Worm (Caenorhabditis elegans) whole organism, early embryonic: ENCODE data around the gene C16A3.2.

Source experiments
- B0310.2 ChIP-seq: sonication (generic microtip); optimal IDR thresholded peaks from 2 replicates; lab custom pipeline; 2016; ENCODE audit warnings: mild to moderate bottlenecking, missing genetic modification characterization, missing compliant biosample characterization
- F13C5.2 ChIP-seq: sonication (generic microtip); optimal IDR thresholded peaks from 2 replicates; lab custom pipeline; 2017; ENCODE audit warnings: mild to moderate bottlenecking, missing genetic modification characterization, inconsistent platforms, missing compliant biosample characterization
- aly-1 ChIP-seq: sonication (generic microtip); optimal IDR thresholded peaks from 2 replicates; lab custom pipeline; 2016; ENCODE audit warnings: missing genetic modification characterization, missing compliant biosample characterization
- ama-1 ChIP-seq: fragments of 150-350 bp; optimal IDR thresholded peaks from 2 replicates; lab custom pipeline; 2014
- ceh-13 ChIP-seq: fragments of 200-800 bp; sonication (Bioruptor generic); optimal IDR thresholded peaks from 2 replicates; lab custom pipeline; 2018; ENCODE audit warnings: mild to moderate bottlenecking, missing genetic modification characterization, missing compliant biosample characterization
- ceh-36 ChIP-seq: sonication (generic microtip); optimal IDR thresholded peaks from 2 replicates; lab custom pipeline; 2016; ENCODE audit warnings: missing genetic modification characterization, inconsistent platforms, missing compliant biosample characterization
- ets-7 ChIP-seq: sonication (generic microtip); optimal IDR thresholded peaks from 2 replicates; lab custom pipeline; 2016; ENCODE audit warnings: missing genotype, missing genetic modification characterization, missing compliant biosample characterization
- flt-1 ChIP-seq: fragments of 200-800 bp; sonication (Bioruptor generic); IDR thresholded peaks from 2 replicates; pipeline ENCODE4 v1.3.6; 2022; ENCODE audit warnings: missing genetic modification characterization, missing compliant biosample characterization
- hmbx-1 ChIP-seq: sonication (generic microtip); optimal IDR thresholded peaks from 2 replicates; lab custom pipeline; 2016; ENCODE audit warnings: mild to moderate bottlenecking, missing genetic modification characterization, missing compliant biosample characterization
- hmg-4 ChIP-seq: fragments of 200-800 bp; sonication (Bioruptor generic); optimal IDR thresholded peaks from 2 replicates; lab custom pipeline; 2018; ENCODE audit warnings: mild to moderate bottlenecking, missing genetic modification characterization, missing compliant biosample characterization
- hnd-1 ChIP-seq: sonication (generic microtip); optimal IDR thresholded peaks from 2 replicates; lab custom pipeline; 2016; ENCODE audit warnings: missing genetic modification characterization, missing compliant biosample characterization
- pes-1 ChIP-seq: fragments of 200-800 bp; sonication (Bioruptor generic); IDR thresholded peaks from 2 replicates; pipeline ENCODE4 v1.3.6; 2022; ENCODE audit warnings: missing genetic modification reagents, missing genetic modification characterization, missing compliant biosample characterization
- scrt-1 ChIP-seq: fragments of 200-800 bp; sonication (Bioruptor generic); IDR thresholded peaks from 2 replicates; pipeline ENCODE4 v1.3.6; 2022; ENCODE audit warnings: missing genetic modification characterization, missing compliant biosample characterization
- sea-1 ChIP-seq: fragments of 200-800 bp; sonication (Bioruptor generic); conservative IDR thresholded peaks from 2 replicates; pipeline ENCODE4 v1.3.6; 2022; ENCODE audit warnings: missing genetic modification characterization, missing compliant biosample characterization
- tbx-11 ChIP-seq: fragments of 200-800 bp; sonication (Bioruptor generic); IDR thresholded peaks from 2 replicates; pipeline ENCODE4 v1.3.6; 2022; ENCODE audit warnings: missing genetic modification characterization, missing compliant biosample characterization
- tbx-37 ChIP-seq: fragments of 200-800 bp; sonication (Bioruptor generic); conservative IDR thresholded peaks from 2 replicates; pipeline ENCODE4 v1.3.6; 2022; ENCODE audit warnings: missing genetic modification reagents, missing genetic modification characterization, missing compliant biosample characterization
- tra-4 ChIP-seq: sonication (generic microtip); optimal IDR thresholded peaks from 2 replicates; lab custom pipeline; 2017; ENCODE audit warnings: missing genetic modification characterization, missing compliant biosample characterization

C16A3.2 gene

DNA sequence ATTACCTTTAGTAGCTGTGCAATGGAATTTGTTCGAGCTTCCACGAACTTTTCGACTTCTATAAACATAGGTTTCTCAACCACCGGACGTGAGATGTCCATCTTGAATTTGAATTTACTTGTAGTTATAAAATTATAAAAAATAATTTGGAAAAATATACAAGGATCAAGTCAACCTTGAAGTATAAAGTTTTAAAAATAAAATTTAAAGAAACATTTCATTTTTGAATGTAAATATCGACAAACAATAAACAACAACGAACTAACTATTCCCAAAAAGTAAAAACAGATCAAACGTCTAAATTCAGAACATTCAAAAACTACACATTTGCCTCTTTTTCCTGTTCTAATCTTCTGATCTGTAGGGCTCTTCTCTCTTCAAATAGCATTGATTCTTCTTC is 41.2 kb downstream of the C16A3.2 start, which contains the start of gene popl-1:
Gene popl-1 (minus strand): TSS at position 101 of the 400 bp plus-strand sequence.
- TF ChIP-seq ceh-13 (GFP tag; lab: Kevin White, UChicago) = no peak
- TF ChIP-seq B0310.2 = no peak
- TF ChIP-seq ets-7 (tag; lab: Kevin White, UChicago) = no peak
- TF ChIP-seq flt-1 (GFP tag; lab: Robert Waterston, UW) = no peak
- TF ChIP-seq tbx-11 (GFP tag; lab: Robert Waterston, UW) = no peak
- no peak for TF ChIP-seq aly-1
- TF ChIP-seq scrt-1 (GFP tag; lab: Robert Waterston, UW) = no peak
- TF ChIP-seq ama-1 (lab: Kevin White, UChicago) = no peak
- TF ChIP-seq hmbx-1 (tag; lab: Kevin White, UChicago) = no peak
- TF ChIP-seq pes-1 = no peak
- TF ChIP-seq sea-1 (GFP tag; lab: Robert Waterston, UW) = no peak
- no peak for TF ChIP-seq tra-4 (tag; lab: Kevin White, UChicago)
- no peak for TF ChIP-seq hmg-4
- no peak for TF ChIP-seq hnd-1 (tag; lab: Kevin White, UChicago)
- TF ChIP-seq tbx-37 (GFP tag; lab: Robert Waterston, UW) = no peak
- no peak for TF ChIP-seq F13C5.2 (tag; lab: Kevin White, UChicago)
- TF ChIP-seq ceh-36 (tag; lab: Kevin White, UChicago) = no peak

DNA sequence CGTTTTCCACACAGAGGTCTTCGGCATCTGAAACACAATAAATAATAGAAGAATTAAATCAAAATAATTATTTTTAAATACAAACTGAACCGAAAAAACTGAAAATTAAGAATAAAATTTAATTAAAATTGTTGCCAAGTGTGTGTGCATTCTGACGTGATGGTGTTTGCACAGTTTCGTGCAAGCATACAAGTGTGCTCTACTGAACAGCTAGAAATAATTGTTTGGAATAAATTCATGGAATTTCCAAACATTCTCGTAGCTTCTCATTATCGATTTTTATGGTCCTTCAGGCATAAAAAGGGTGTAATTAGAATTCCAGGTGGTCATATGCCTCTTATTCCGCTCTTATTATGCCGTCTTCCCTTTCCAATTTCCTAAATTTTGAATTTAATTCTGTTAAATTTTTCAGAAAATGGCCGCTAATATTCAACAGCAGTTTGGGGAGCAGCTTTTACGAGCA is 42.2 kb downstream of the C16A3.2 start, which contains the start of the genes mrps-17 and txdc-9:
Gene mrps-17 (minus strand): TSS at position 33 of the 463 bp plus-strand sequence.
Gene txdc-9 (plus strand): TSS at position 413 of the 463 bp plus-strand sequence.
- TF ChIP-seq ama-1 (lab: Kevin White, UChicago) (no peak), sea-1 (GFP tag; lab: Robert Waterston, UW) (no peak), flt-1 (GFP tag; lab: Robert Waterston, UW) (0 out of 2 replicates have a peak, but pooled peaks have one; percentile 38), pes-1 (no peak), F13C5.2 (tag; lab: Kevin White, UChicago) (peak; percentile 67)

DNA sequence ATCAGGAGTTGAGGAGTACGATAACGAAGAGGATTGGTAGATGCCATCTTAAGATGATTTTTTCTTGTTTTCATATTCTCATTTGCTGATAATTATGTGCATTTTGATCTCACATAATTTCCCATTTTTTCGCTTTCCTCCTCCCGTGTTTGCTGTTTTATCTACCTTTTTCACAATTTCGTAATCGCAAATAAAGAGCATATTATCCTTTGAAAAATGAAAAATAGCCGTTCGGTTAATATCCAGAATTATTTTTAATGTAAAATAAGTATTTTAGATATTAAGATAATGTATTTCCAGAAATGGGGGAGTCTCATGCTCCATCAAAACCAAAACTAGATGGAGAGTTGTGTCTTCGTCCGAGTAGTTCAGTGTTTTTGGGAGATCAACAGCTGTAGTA is 43.3 kb downstream of the C16A3.2 start, which contains the start of gene vps-16:
Gene vps-16 (plus strand): TSS at position 301 of the 400 bp plus-strand sequence.
- TF ChIP-seq tbx-11 (GFP tag; lab: Robert Waterston, UW) = no peak
- no peak for TF ChIP-seq B0310.2
- TF ChIP-seq flt-1 (GFP tag; lab: Robert Waterston, UW) = no peak
- TF ChIP-seq ama-1 (lab: Kevin White, UChicago) = no peak
- no peak for TF ChIP-seq sea-1 (GFP tag; lab: Robert Waterston, UW)
- TF ChIP-seq hnd-1 (tag; lab: Kevin White, UChicago) = no peak
- no peak for TF ChIP-seq scrt-1 (GFP tag; lab: Robert Waterston, UW)
- no peak for TF ChIP-seq hmg-4
- TF ChIP-seq F13C5.2 (tag; lab: Kevin White, UChicago) = no peak
- TF ChIP-seq aly-1 = no peak
- no peak for TF ChIP-seq hmbx-1 (tag; lab: Kevin White, UChicago)
- no peak for TF ChIP-seq tbx-37 (GFP tag; lab: Robert Waterston, UW)
- TF ChIP-seq ets-7 (tag; lab: Kevin White, UChicago) = no peak
- no peak for TF ChIP-seq pes-1
- no peak for TF ChIP-seq ceh-13 (GFP tag; lab: Kevin White, UChicago)

DNA sequence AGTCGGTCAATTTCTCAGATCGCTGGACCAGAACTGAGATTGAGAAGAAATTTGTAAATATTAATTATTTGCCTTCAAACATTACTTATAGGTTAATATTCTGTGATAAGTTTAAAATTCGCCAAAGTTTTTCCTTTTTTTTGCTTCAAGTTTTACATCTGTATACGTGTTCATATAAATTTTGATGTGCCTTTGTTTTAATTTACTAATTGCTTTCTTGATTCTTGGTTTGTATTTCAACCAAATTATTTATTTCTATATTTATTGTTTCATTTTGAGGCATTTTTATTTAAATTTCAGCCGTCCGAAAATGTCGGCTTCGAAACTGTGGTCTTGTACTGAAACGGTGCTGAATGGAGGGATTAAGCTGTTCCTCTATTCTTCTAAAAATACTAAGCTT is 46.7 kb downstream of the C16A3.2 start, which contains the start of gene C05D11.1:
Gene C05D11.1 (plus strand): TSS at position 301 of the 400 bp plus-strand sequence.
- TF ChIP-seq tbx-11 (GFP tag; lab: Robert Waterston, UW) (no peak), hnd-1 (tag; lab: Kevin White, UChicago) (no peak), pes-1 (no peak), scrt-1 (GFP tag; lab: Robert Waterston, UW) (no peak), tbx-37 (GFP tag; lab: Robert Waterston, UW) (no peak), ceh-13 (GFP tag; lab: Kevin White, UChicago) (no peak), hmg-4 (no peak), B0310.2 (no peak), ets-7 (tag; lab: Kevin White, UChicago) (no peak), tra-4 (tag; lab: Kevin White, UChicago) (no peak), hmbx-1 (tag; lab: Kevin White, UChicago) (no peak), ama-1 (lab: Kevin White, UChicago) (no peak), ceh-36 (tag; lab: Kevin White, UChicago) (no peak), aly-1 (no peak), sea-1 (GFP tag; lab: Robert Waterston, UW) (no peak)

DNA sequence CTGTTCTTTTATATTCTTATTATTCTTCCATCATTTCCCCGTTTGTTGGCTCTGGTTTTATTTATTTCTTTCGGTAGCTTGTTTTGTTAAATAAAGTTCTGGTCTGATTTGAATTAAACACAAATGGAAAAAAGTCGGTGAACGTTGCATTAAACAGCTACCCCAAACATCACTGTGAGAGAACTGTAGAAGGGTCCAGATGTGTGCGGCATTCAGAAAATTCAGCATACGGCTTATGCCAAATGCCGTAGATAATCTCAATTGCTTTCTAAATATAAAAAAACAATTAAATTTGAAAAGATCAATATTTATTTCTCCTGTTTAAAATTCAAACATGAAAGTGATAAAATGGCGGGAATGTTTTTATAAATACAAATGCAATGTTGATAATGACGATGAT is 50.2 kb downstream of the C16A3.2 start:
- TF ChIP-seq ceh-13 (GFP tag; lab: Kevin White, UChicago) (no peak), tbx-37 (GFP tag; lab: Robert Waterston, UW) (no peak), ets-7 (tag; lab: Kevin White, UChicago) (no peak), tbx-11 (GFP tag; lab: Robert Waterston, UW) (no peak), B0310.2 (no peak), scrt-1 (GFP tag; lab: Robert Waterston, UW) (no peak), F13C5.2 (tag; lab: Kevin White, UChicago) (no peak), hnd-1 (tag; lab: Kevin White, UChicago) (no peak), ama-1 (lab: Kevin White, UChicago) (no peak), sea-1 (GFP tag; lab: Robert Waterston, UW) (no peak), aly-1 (no peak), hmbx-1 (tag; lab: Kevin White, UChicago) (no peak), hmg-4 (no peak), flt-1 (GFP tag; lab: Robert Waterston, UW) (no peak)
